Worm (Caenorhabditis elegans) whole organism, L1 larva: ENCODE data around the gene ptc-3.

ENCODE experiments used
- C04F5.9 ChIP-seq: sonication (generic microtip); optimal IDR thresholded peaks from 2 replicates; lab custom pipeline; 2016; ENCODE audit warnings: missing genetic modification characterization, missing compliant biosample characterization
- C16A3.4 ChIP-seq: fragments of 150-350 bp; optimal IDR thresholded peaks from 2 replicates; lab custom pipeline; 2014; ENCODE audit warnings: missing biosample characterization, missing genetic modification characterization
- C34B4.2 ChIP-seq: sonication (generic microtip); optimal IDR thresholded peaks from 2 replicates; lab custom pipeline; 2017; ENCODE audit warnings: mild to moderate bottlenecking, missing genetic modification characterization, missing compliant biosample characterization
- F16B12.6 ChIP-seq: fragments of 150-350 bp; optimal IDR thresholded peaks from 2 replicates; lab custom pipeline; 2014; ENCODE audit warnings: missing biosample characterization, missing genetic modification characterization
- alr-1 ChIP-seq: fragments of 200-800 bp; sonication (Bioruptor generic); optimal IDR thresholded peaks from 2 replicates; lab custom pipeline; 2018; ENCODE audit warnings: borderline replicate concordance, mild to moderate bottlenecking, missing genetic modification characterization, missing compliant biosample characterization
- ama-1 ChIP-seq: fragments of 150-350 bp; optimal IDR thresholded peaks from 2 replicates; lab custom pipeline; 2014
- ceh-8 ChIP-seq: fragments of 200-800 bp; sonication (Bioruptor generic); optimal IDR thresholded peaks from 2 replicates; lab custom pipeline; 2018; ENCODE audit warnings: mild to moderate bottlenecking, missing genetic modification characterization, moderate library complexity, missing compliant biosample characterization
- ceh-82 ChIP-seq, 3 experiments: fragments of 150-350 bp in 1 of 3; sonication (generic microtip) in 2 of 3; optimal IDR thresholded peaks; 2 replicates each; lab custom pipeline; 2014 to 2017; ENCODE audit warnings: missing biosample characterization in 3 of 3, missing genetic modification characterization in 3 of 3
- ceh-88 ChIP-seq: fragments of 200-800 bp; sonication (Bioruptor generic); IDR thresholded peaks from 2 replicates; pipeline ENCODE4 v1.3.6; 2022; ENCODE audit warnings: missing genetic modification characterization, missing compliant biosample characterization
- ceh-90 ChIP-seq: sonication (generic microtip); optimal IDR thresholded peaks from 2 replicates; lab custom pipeline; 2016; ENCODE audit warnings: missing genetic modification characterization, missing compliant biosample characterization
- dpl-1 ChIP-seq, 3 experiments: fragments of 150-350 bp in 2 of 3; sonication (generic microtip) in 1 of 3; optimal IDR thresholded peaks; 2 replicates each; lab custom pipeline; 2014 to 2017; ENCODE audit warnings: missing biosample characterization in 3 of 3, missing genetic modification characterization in 3 of 3, missing genetic modification reagents in 3 of 3
- dsc-1 ChIP-seq: sonication (generic microtip); optimal IDR thresholded peaks from 2 replicates; lab custom pipeline; 2016; ENCODE audit warnings: mild to moderate bottlenecking, missing genetic modification characterization, missing compliant biosample characterization
- efl-3 ChIP-seq: fragments of 200-800 bp; sonication (Bioruptor generic); optimal IDR thresholded peaks from 2 replicates; lab custom pipeline; 2018; ENCODE audit warnings: mild to moderate bottlenecking, missing genetic modification characterization, missing compliant biosample characterization
- egl-27 ChIP-seq, 2 experiments: fragments of 150-350 bp in 1 of 2; sonication (generic microtip); optimal IDR thresholded peaks; 3 replicates each; lab custom pipeline; 2017 to 2018; ENCODE audit warnings: missing biosample characterization in 2 of 2, missing genetic modification characterization in 2 of 2, missing genetic modification reagents in 2 of 2
- ets-5 ChIP-seq: fragments of 200-800 bp; sonication (Bioruptor generic); IDR thresholded peaks from 2 replicates; pipeline ENCODE4 v1.3.6; 2022; ENCODE audit warnings: missing genetic modification characterization, missing compliant biosample characterization
- fkh-10 ChIP-seq: sonication (generic microtip); optimal IDR thresholded peaks from 2 replicates; lab custom pipeline; 2017; ENCODE audit warnings: missing biosample characterization, missing genetic modification reagents, missing genetic modification characterization
- hlh-17 ChIP-seq: fragments of 200-800 bp; sonication (Bioruptor generic); optimal IDR thresholded peaks from 2 replicates; lab custom pipeline; 2018; ENCODE audit warnings: missing genetic modification characterization, mild to moderate bottlenecking, missing compliant biosample characterization, moderate library complexity, borderline replicate concordance
- jun-1 ChIP-seq: fragments of 150-350 bp; optimal IDR thresholded peaks from 2 replicates; lab custom pipeline; 2014; ENCODE audit warnings: missing biosample characterization, missing genetic modification reagents, missing genetic modification characterization
- lin-13 ChIP-seq: fragments of 150-350 bp; optimal IDR thresholded peaks from 2 replicates; lab custom pipeline; 2014; ENCODE audit warnings: missing biosample characterization, missing genetic modification reagents, missing genetic modification characterization
- lir-3 ChIP-seq: sonication (generic microtip); optimal IDR thresholded peaks from 2 replicates; lab custom pipeline; 2016; ENCODE audit warnings: mild to moderate bottlenecking, missing genetic modification characterization, moderate library complexity, missing compliant biosample characterization; ENCODE audit not compliant: poor library complexity
- lsy-2 ChIP-seq, 2 experiments: fragments of 150-350 bp; optimal IDR thresholded peaks; 2 replicates each; lab custom pipeline; 2014; ENCODE audit warnings: missing biosample characterization in 2 of 2, missing genetic modification characterization in 2 of 2
- mab-9 ChIP-seq: fragments of 200-800 bp; sonication (Bioruptor generic); IDR thresholded peaks from 2 replicates; pipeline ENCODE4 v1.3.6; 2022; ENCODE audit warnings: missing genetic modification reagents, missing genetic modification characterization, missing compliant biosample characterization
- mep-1 ChIP-seq: fragments of 150-350 bp; optimal IDR thresholded peaks from 2 replicates; lab custom pipeline; 2014; ENCODE audit warnings: missing biosample characterization, missing genetic modification characterization
- nhr-20 ChIP-seq: sonication (generic microtip); optimal IDR thresholded peaks from 2 replicates; lab custom pipeline; 2016; ENCODE audit warnings: mild to moderate bottlenecking, missing genetic modification characterization, missing compliant biosample characterization
- nhr-28 ChIP-seq: fragments of 150-350 bp; optimal IDR thresholded peaks from 2 replicates; lab custom pipeline; 2014; ENCODE audit warnings: missing biosample characterization, missing genetic modification characterization
- nhr-71 ChIP-seq: sonication (generic microtip); optimal IDR thresholded peaks from 2 replicates; lab custom pipeline; 2016; ENCODE audit warnings: mild to moderate bottlenecking, missing genetic modification characterization, moderate library complexity, missing compliant biosample characterization
- nhr-77 ChIP-seq: fragments of 150-350 bp; optimal IDR thresholded peaks from 2 replicates; lab custom pipeline; 2014; ENCODE audit warnings: missing biosample characterization, missing genetic modification characterization
- nhr-84 ChIP-seq: sonication (generic microtip); optimal IDR thresholded peaks from 2 replicates; lab custom pipeline; 2017; ENCODE audit warnings: missing biosample characterization, missing genetic modification characterization
- nhr-85 ChIP-seq: sonication (generic microtip); peaks from one replicate; lab custom pipeline; 2016; ENCODE audit warnings: missing genetic modification characterization, inconsistent platforms, missing compliant biosample characterization
- pag-3 ChIP-seq: sonication (generic microtip); optimal IDR thresholded peaks from 2 replicates; lab custom pipeline; 2017; ENCODE audit warnings: missing genetic modification characterization, mild to moderate bottlenecking, missing compliant biosample characterization, antibody characterized with exemption, borderline replicate concordance; ENCODE audit not compliant: insufficient read depth
- pax-3 ChIP-seq: fragments of 200-800 bp; sonication (Bioruptor generic); optimal IDR thresholded peaks from 2 replicates; lab custom pipeline; 2018; ENCODE audit warnings: mild to moderate bottlenecking, missing genetic modification characterization, moderate library complexity, missing compliant biosample characterization
- rnt-1 ChIP-seq: sonication (generic microtip); optimal IDR thresholded peaks from 2 replicates; lab custom pipeline; 2016; ENCODE audit warnings: mild to moderate bottlenecking, missing genetic modification characterization, moderate library complexity, missing compliant biosample characterization
- sptf-1 ChIP-seq: fragments of 150-350 bp; optimal IDR thresholded peaks from 2 replicates; lab custom pipeline; 2014; ENCODE audit warnings: missing biosample characterization, missing genetic modification characterization
- sup-37 ChIP-seq: fragments of 200-800 bp; sonication (Bioruptor generic); optimal IDR thresholded peaks from 2 replicates; lab custom pipeline; 2018; ENCODE audit warnings: mild to moderate bottlenecking, missing genetic modification characterization, missing compliant biosample characterization
- tbx-2 ChIP-seq: sonication (generic microtip); optimal IDR thresholded peaks from 2 replicates; lab custom pipeline; 2016; ENCODE audit warnings: missing genetic modification characterization, missing compliant biosample characterization
- tlp-1 ChIP-seq: fragments of 150-350 bp; optimal IDR thresholded peaks from 2 replicates; lab custom pipeline; 2014; ENCODE audit warnings: missing biosample characterization, missing genetic modification characterization
- unc-30 ChIP-seq: sonication (generic microtip); optimal IDR thresholded peaks from 2 replicates; lab custom pipeline; 2017; ENCODE audit warnings: missing biosample characterization, missing genetic modification characterization
- unc-62 ChIP-seq: fragments of 150-350 bp; optimal IDR thresholded peaks from 2 replicates; lab custom pipeline; 2014; ENCODE audit warnings: missing biosample characterization, missing genetic modification reagents, missing genetic modification characterization
- unc-86 ChIP-seq: sonication (generic microtip); optimal IDR thresholded peaks from 2 replicates; lab custom pipeline; 2016; ENCODE audit warnings: missing genetic modification characterization, missing compliant biosample characterization
- unc-98 ChIP-seq: fragments of 200-800 bp; sonication (Bioruptor generic); IDR thresholded peaks from 2 replicates; pipeline ENCODE4 v1.3.6; 2022; ENCODE audit warnings: missing genetic modification characterization, missing compliant biosample characterization
- xbp-1 ChIP-seq: sonication (generic microtip); optimal IDR thresholded peaks from 2 replicates; lab custom pipeline; 2016; ENCODE audit warnings: missing genetic modification characterization, missing compliant biosample characterization
- zag-1 ChIP-seq: fragments of 150-350 bp; optimal IDR thresholded peaks from 2 replicates; lab custom pipeline; 2014; ENCODE audit warnings: missing biosample characterization, missing genetic modification characterization
- zip-4 ChIP-seq: fragments of 200-800 bp; sonication (Bioruptor generic); optimal IDR thresholded peaks from 2 replicates; lab custom pipeline; 2018; ENCODE audit warnings: mild to moderate bottlenecking, missing genetic modification characterization, moderate library complexity, missing compliant biosample characterization
- ztf-11 ChIP-seq, 2 experiments: sonication (generic microtip); optimal IDR thresholded peaks; 2 replicates each; lab custom pipeline; 2016 to 2017; ENCODE audit warnings: missing genetic modification characterization in 2 of 2, missing biosample characterization in 1 of 2, missing compliant biosample characterization in 1 of 2
- ztf-4 ChIP-seq: fragments of 150-350 bp; optimal IDR thresholded peaks from 2 replicates; lab custom pipeline; 2014; ENCODE audit warnings: missing biosample characterization, missing genetic modification characterization

The ptc-3 gene

DNA sequence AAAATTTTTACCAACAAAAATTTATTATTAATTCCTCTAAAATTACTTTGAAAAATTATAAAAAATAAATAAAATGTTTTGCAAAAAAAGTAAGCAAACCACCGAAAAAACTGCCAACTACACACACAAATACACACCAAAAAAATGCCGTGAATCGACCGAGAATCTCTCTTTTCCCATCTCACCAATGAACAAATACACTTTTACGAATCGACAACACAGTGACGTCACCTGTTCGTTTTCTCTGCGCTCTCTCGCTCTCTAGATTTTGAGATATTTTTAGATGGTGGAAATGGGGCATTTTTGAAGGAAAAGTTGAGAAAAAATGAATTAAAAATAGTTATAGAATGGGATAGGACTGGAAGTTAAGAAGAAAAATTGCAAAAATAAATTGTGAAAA, 20.3 kb downstream of the ptc-3 start (continued):
- TF ChIP-seq hlh-17 (GFP tag; lab: Kevin White, UChicago) (no peak), unc-62 (no peak), egl-27 (tag; optimal IDR thresholded peaks at IDR 0.05; lab: Kevin White, UChicago) (no peak), zag-1 (tag; lab: Kevin White, UChicago) (no peak), lir-3 (tag; lab: Kevin White, UChicago) (no peak), pax-3 (tag; lab: Kevin White, UChicago) (no peak), efl-3 (GFP tag; lab: Kevin White, UChicago) (no peak), tlp-1 (tag; lab: Kevin White, UChicago) (no peak), tbx-2 (tag; lab: Kevin White, UChicago) (peak; percentile 28), ceh-8 (GFP tag; lab: Kevin White, UChicago) (no peak), nhr-20 (tag; lab: Kevin White, UChicago) (peak; percentile 44), rnt-1 (tag; lab: Kevin White, UChicago) (peak; percentile 41), sup-37 (no peak), mep-1 (tag; lab: Kevin White, UChicago) (peak; percentile 48), unc-30 (tag; lab: Kevin White, UChicago) (no peak), lin-13 (GFP tag; lab: Kevin White, UChicago) (no peak), ceh-82 (tag; optimal IDR thresholded peaks at IDR 0.05; lab: Kevin White, UChicago) (peak in 1 of 3 experiments; percentile 6), C34B4.2 (tag; lab: Kevin White, UChicago) (no peak), fkh-10 (GFP tag; lab: Kevin White, UChicago) (no peak), nhr-84 (tag; lab: Kevin White, UChicago) (no peak), nhr-71 (tag; lab: Kevin White, UChicago) (peak; percentile 52), C16A3.4 (tag; lab: Kevin White, UChicago) (no peak), F16B12.6 (tag; lab: Kevin White, UChicago) (no peak), dpl-1 (GFP tag; optimal IDR thresholded peaks at IDR 0.05; lab: Kevin White, UChicago) (peak in 2 of 3 experiments; percentile 10 to 15), nhr-85 (tag; lab: Kevin White, UChicago) (peak; percentile 61), ets-5 (GFP tag; lab: Robert Waterston, UW) (no peak), ceh-90 (tag; lab: Kevin White, UChicago) (no peak), ztf-4 (no peak), pag-3 (no peak), unc-86 (tag; lab: Kevin White, UChicago) (no peak), ceh-88 (GFP tag; lab: Robert Waterston, UW) (no peak), C04F5.9 (tag; lab: Kevin White, UChicago) (no peak), nhr-28 (tag; lab: Kevin White, UChicago) (no peak), xbp-1 (tag; lab: Kevin White, UChicago) (peak; percentile 7), jun-1 (tag; lab: Kevin White, UChicago) (no peak), nhr-77 (tag; lab: Kevin White, UChicago) (peak; percentile 9), ztf-11 (tag; optimal IDR thresholded peaks at IDR 0.05; lab: Kevin White, UChicago) (no peak), ama-1 (lab: Kevin White, UChicago) (no peak), alr-1 (tag; lab: Kevin White, UChicago) (no peak), lsy-2 (tag; optimal IDR thresholded peaks at IDR 0.05; lab: Kevin White, UChicago) (peak; percentile 40 to 54), sptf-1 (tag; lab: Kevin White, UChicago) (no peak), dsc-1 (tag; lab: Kevin White, UChicago) (no peak), mab-9 (GFP tag; lab: Robert Waterston, UW) (no peak), zip-4 (GFP tag; lab: Kevin White, UChicago) (no peak), unc-98 (no peak)
